Fruit fly (Drosophila melanogaster): ENCODE measurements around the gene Keap1.

Keap1 gene

dm6 chr3R:17078961-17079858 is 535 bp downstream of the Keap1 start:
- TF ChIP-seq CG12299 (tag; optimal IDR thresholded peaks at IDR 0.05) (peak; percentile 60), Fer1 (GFP tag; optimal IDR thresholded peaks at IDR 0.05) (no peak), tgo (GFP tag; IDR thresholded peaks at IDR 0.05) (no peak), otp (GFP tag; IDR thresholded peaks at IDR 0.05) (no peak), Vsx1 (GFP tag; optimal IDR thresholded peaks at IDR 0.05) (no peak), CG4707 (GFP tag; optimal IDR thresholded peaks at IDR 0.05) (peak; percentile 46), CG32767 (GFP tag; IDR thresholded peaks at IDR 0.05) (0 out of 2 replicates have a peak, but pooled peaks have one; percentile 8), cwo (GFP tag; optimal IDR thresholded peaks at IDR 0.05) (peak; percentile 46), CG7839 (tag; optimal IDR thresholded peaks at IDR 0.05) (peak; percentile 8), CG33557 (GFP tag; optimal IDR thresholded peaks at IDR 0.05) (peak; percentile 63), sob (GFP tag; IDR thresholded peaks at IDR 0.05) (peak; percentile 40; the same call in 1 of the 2 replicates), CG7745 (tag; optimal IDR thresholded peaks at IDR 0.05) (no peak), gem (tag; optimal IDR thresholded peaks at IDR 0.05) (no peak), CG5180 (GFP tag; optimal IDR thresholded peaks at IDR 0.05) (peak; percentile 51), sd (tag; optimal IDR thresholded peaks at IDR 0.05) (peak; percentile 27), CG2202 (tag; optimal IDR thresholded peaks at IDR 0.05) (peak; percentile 39), HLH54F (GFP tag; optimal IDR thresholded peaks at IDR 0.05) (no peak), Xrp1 (GFP tag; IDR thresholded peaks at IDR 0.05) (peak; percentile 36; the same call in 1 of the 2 replicates), CG7987 (GFP tag; optimal IDR thresholded peaks at IDR 0.05) (peak; percentile 75), seq (GFP tag; IDR thresholded peaks at IDR 0.05) (peak; percentile 7; the same call in 1 of the 2 replicates), CG17186 (GFP tag; optimal IDR thresholded peaks at IDR 0.05) (peak; percentile 13), cg (GFP tag; optimal IDR thresholded peaks at IDR 0.05) (peak; percentile 88), vvl (GFP tag; IDR thresholded peaks at IDR 0.05) (peak; percentile 21; the same call in 1 of the 2 replicates), kay (GFP tag; optimal IDR thresholded peaks at IDR 0.05) (peak; percentile 7), CG10654 (GFP tag; optimal IDR thresholded peaks at IDR 0.05) (no peak), row (GFP tag; IDR thresholded peaks at IDR 0.05) (peak; percentile 29; the same call in 1 of the 3 replicates), ems (GFP tag; optimal IDR thresholded peaks at IDR 0.05) (peak; percentile 3), lilli (GFP tag; optimal IDR thresholded peaks at IDR 0.05) (no peak), tap (tag; optimal IDR thresholded peaks at IDR 0.05) (no peak), mirr (GFP tag; optimal IDR thresholded peaks at IDR 0.05) (peak; percentile 78), CG13894 (tag; optimal IDR thresholded peaks at IDR 0.05) (peak; percentile 34), Dbx (GFP tag; IDR thresholded peaks at IDR 0.05) (peak; percentile 24; the same call in 1 of the 3 replicates), ash1 (GFP tag; optimal IDR thresholded peaks at IDR 0.05) (peak; percentile 11), CG1603 (tag; optimal IDR thresholded peaks at IDR 0.05) (peak; percentile 20), CG15011 (GFP tag; optimal IDR thresholded peaks at IDR 0.05) (peak; percentile 26), YL-1 (GFP tag; optimal IDR thresholded peaks at IDR 0.05) (peak; percentile 13), CG14441 (GFP tag; IDR thresholded peaks at IDR 0.05) (0 out of 2 replicates have a peak, but pooled peaks have one; percentile 10), CG9932 (GFP tag; IDR thresholded peaks at IDR 0.05) (peak; percentile 19; the same call in 1 of the 2 replicates), Mes4 (GFP tag; optimal IDR thresholded peaks at IDR 0.05) (no peak), rib (GFP tag; IDR thresholded peaks at IDR 0.05) (0 out of 2 replicates have a peak, but pooled peaks have one; percentile 60), CG32772 (GFP tag; IDR thresholded peaks at IDR 0.05) (no peak), CG15479 (GFP tag; optimal IDR thresholded peaks at IDR 0.05) (peak; percentile 95), CG4328 (GFP tag; optimal IDR thresholded peaks at IDR 0.05) (peak; percentile 34), CG11085 (GFP tag; IDR thresholded peaks at IDR 0.05) (no peak), Pdp1 (GFP tag; optimal IDR thresholded peaks at IDR 0.05) (peak in 1 of 2 experiments; percentile 57), CG16863 (GFP tag; optimal IDR thresholded peaks at IDR 0.05) (no peak), grn (GFP tag; optimal IDR thresholded peaks at IDR 0.05) (peak; percentile 26), Dip2 (GFP tag; IDR thresholded peaks at IDR 0.05) (no peak)

All from whole organism, embryonic.